Worm (Caenorhabditis elegans) whole organism, late embryonic: ENCODE measurements around the gene col-72.

Experiments
- C08G9.2 ChIP-seq: sonication (generic microtip); optimal IDR thresholded peaks from 2 replicates; lab custom pipeline; 2016; ENCODE audit warnings: mild to moderate bottlenecking, missing genetic modification characterization, moderate library complexity, missing compliant biosample characterization
- C38D4.7 ChIP-seq: fragments of 200-800 bp; sonication (Bioruptor generic); optimal IDR thresholded peaks from 2 replicates; lab custom pipeline; 2018; ENCODE audit warnings: mild to moderate bottlenecking, missing genetic modification characterization, moderate library complexity, missing compliant biosample characterization
- F13H6.1 ChIP-seq: sonication (generic microtip); optimal IDR thresholded peaks from 2 replicates; lab custom pipeline; 2016; ENCODE audit warnings: missing genetic modification characterization, missing compliant biosample characterization
- K09A11.1 ChIP-seq: sonication (generic microtip); optimal IDR thresholded peaks from 2 replicates; lab custom pipeline; 2017; ENCODE audit warnings: antibody characterized with exemption, mild to moderate bottlenecking, missing genetic modification characterization, missing compliant biosample characterization; ENCODE audit not compliant: insufficient read depth
- T23F11.4 ChIP-seq: fragments of 200-800 bp; sonication (Bioruptor generic); optimal IDR thresholded peaks from 2 replicates; lab custom pipeline; 2018; ENCODE audit warnings: mild to moderate bottlenecking, missing genetic modification characterization, missing compliant biosample characterization
- ahr-1 ChIP-seq: sonication (generic microtip); optimal IDR thresholded peaks from 2 replicates; lab custom pipeline; 2016; ENCODE audit warnings: missing genetic modification characterization, missing compliant biosample characterization
- ama-1 ChIP-seq: fragments of 150-350 bp; optimal IDR thresholded peaks from 2 replicates; lab custom pipeline; 2014
- ceh-14 ChIP-seq: sonication (generic microtip); optimal IDR thresholded peaks from 2 replicates; lab custom pipeline; 2016; ENCODE audit warnings: missing genotype, missing genetic modification characterization, missing compliant biosample characterization
- ceh-18 ChIP-seq: sonication (generic microtip); optimal IDR thresholded peaks from 2 replicates; lab custom pipeline; 2016; ENCODE audit warnings: missing genetic modification characterization, missing compliant biosample characterization
- ceh-19 ChIP-seq: fragments of 200-800 bp; sonication (Bioruptor generic); optimal IDR thresholded peaks from 2 replicates; lab custom pipeline; 2018; ENCODE audit warnings: mild to moderate bottlenecking, missing genetic modification characterization, missing compliant biosample characterization
- ceh-2 ChIP-seq: sonication (generic microtip); optimal IDR thresholded peaks from 2 replicates; lab custom pipeline; 2016; ENCODE audit warnings: missing genotype, missing genetic modification characterization, missing compliant biosample characterization
- ceh-22 ChIP-seq: sonication (generic microtip); optimal IDR thresholded peaks from 2 replicates; lab custom pipeline; 2017; ENCODE audit warnings: missing biosample characterization, missing genetic modification characterization
- ceh-24 ChIP-seq: sonication (generic microtip); optimal IDR thresholded peaks from 2 replicates; lab custom pipeline; 2016; ENCODE audit warnings: mild to moderate bottlenecking, missing genetic modification characterization, missing compliant biosample characterization
- ceh-30 ChIP-seq: fragments of 150-350 bp; optimal IDR thresholded peaks from 2 replicates; lab custom pipeline; 2014; ENCODE audit warnings: missing biosample characterization, missing genetic modification characterization
- ceh-31 ChIP-seq: sonication (generic microtip); optimal IDR thresholded peaks from 2 replicates; lab custom pipeline; 2016; ENCODE audit warnings: missing genetic modification characterization, missing compliant biosample characterization
- ceh-34 ChIP-seq: sonication (generic microtip); optimal IDR thresholded peaks from 2 replicates; lab custom pipeline; 2016; ENCODE audit warnings: mild to moderate bottlenecking, missing genetic modification characterization, missing compliant biosample characterization
- ceh-9 ChIP-seq: sonication (generic microtip); optimal IDR thresholded peaks from 2 replicates; lab custom pipeline; 2016; ENCODE audit warnings: mild to moderate bottlenecking, missing genetic modification characterization, inconsistent platforms, missing compliant biosample characterization
- che-1 ChIP-seq: sonication (generic microtip); optimal IDR thresholded peaks from 2 replicates; lab custom pipeline; 2016; ENCODE audit warnings: mild to moderate bottlenecking, missing genetic modification characterization, missing compliant biosample characterization
- elt-2 ChIP-seq: sonication (generic microtip); optimal IDR thresholded peaks from 2 replicates; lab custom pipeline; 2016; ENCODE audit warnings: missing genetic modification reagents, missing genetic modification characterization, missing compliant biosample characterization
- elt-4 ChIP-seq: sonication (generic microtip); optimal IDR thresholded peaks from 2 replicates; lab custom pipeline; 2016; ENCODE audit warnings: missing genetic modification characterization, missing compliant biosample characterization
- ets-4 ChIP-seq: sonication (generic microtip); optimal IDR thresholded peaks from 2 replicates; lab custom pipeline; 2016; ENCODE audit warnings: missing genetic modification characterization, missing compliant biosample characterization
- eyg-1 ChIP-seq: sonication (generic microtip); optimal IDR thresholded peaks from 2 replicates; lab custom pipeline; 2016; ENCODE audit warnings: missing genotype, missing genetic modification characterization, missing compliant biosample characterization
- fkh-10 ChIP-seq: fragments of 150-350 bp; optimal IDR thresholded peaks from 2 replicates; lab custom pipeline; 2014; ENCODE audit warnings: missing biosample characterization, missing genetic modification reagents, missing genetic modification characterization
- hlh-30 ChIP-seq: sonication (generic microtip); optimal IDR thresholded peaks from 2 replicates; lab custom pipeline; 2017; ENCODE audit warnings: antibody characterized with exemption, missing genetic modification characterization, missing compliant biosample characterization; ENCODE audit not compliant: insufficient read depth
- hlh-6 ChIP-seq: sonication (generic microtip); optimal IDR thresholded peaks from 2 replicates; lab custom pipeline; 2016; ENCODE audit warnings: missing genotype, missing genetic modification characterization, missing compliant biosample characterization
- hlh-8 ChIP-seq: sonication (generic microtip); optimal IDR thresholded peaks from 2 replicates; lab custom pipeline; 2016; ENCODE audit warnings: missing genotype, missing genetic modification characterization, missing compliant biosample characterization
- lim-6 ChIP-seq: sonication (generic microtip); optimal IDR thresholded peaks from 2 replicates; lab custom pipeline; 2016; ENCODE audit warnings: missing genetic modification characterization, missing compliant biosample characterization
- mec-3 ChIP-seq: sonication (generic microtip); optimal IDR thresholded peaks from 2 replicates; lab custom pipeline; 2016; ENCODE audit warnings: borderline replicate concordance, missing genetic modification characterization, missing compliant biosample characterization
- nfya-1 ChIP-seq: sonication (generic microtip); optimal IDR thresholded peaks from 2 replicates; lab custom pipeline; 2017; ENCODE audit warnings: missing genetic modification characterization, mild to moderate bottlenecking, missing compliant biosample characterization, antibody characterized with exemption, moderate library complexity
- nhr-11 ChIP-seq: fragments of 150-350 bp; optimal IDR thresholded peaks from 2 replicates; lab custom pipeline; 2014; ENCODE audit warnings: missing biosample characterization, missing genetic modification characterization
- nhr-232 ChIP-seq: sonication (generic microtip); optimal IDR thresholded peaks from 2 replicates; lab custom pipeline; 2016; ENCODE audit warnings: missing genetic modification characterization, missing compliant biosample characterization
- odd-2 ChIP-seq: sonication (generic microtip); optimal IDR thresholded peaks from 2 replicates; lab custom pipeline; 2017; ENCODE audit warnings: antibody characterized with exemption, mild to moderate bottlenecking, missing genetic modification characterization, missing compliant biosample characterization
- pag-3 ChIP-seq: sonication (generic microtip); optimal IDR thresholded peaks from 2 replicates; lab custom pipeline; 2016; ENCODE audit warnings: missing compliant biosample characterization, missing genetic modification characterization, borderline replicate concordance
- pha-4 ChIP-seq: fragments of 150-350 bp; optimal IDR thresholded peaks from 2 replicates; lab custom pipeline; 2018; ENCODE audit warnings: missing biosample characterization, missing genetic modification reagents, missing genetic modification characterization
- pqm-1 ChIP-seq: sonication (generic microtip); optimal IDR thresholded peaks from 2 replicates; lab custom pipeline; 2016; ENCODE audit warnings: missing genetic modification characterization, missing compliant biosample characterization
- sox-2 ChIP-seq: fragments of 200-800 bp; sonication (Bioruptor generic); IDR thresholded peaks from 2 replicates; pipeline ENCODE4 v1.3.6; 2022; ENCODE audit warnings: missing genetic modification reagents, missing genetic modification characterization, missing compliant biosample characterization
- sox-4 ChIP-seq: sonication (generic microtip); optimal IDR thresholded peaks from 2 replicates; lab custom pipeline; 2017; ENCODE audit warnings: mild to moderate bottlenecking, missing genetic modification characterization, inconsistent platforms, missing compliant biosample characterization
- syd-9 ChIP-seq: sonication (generic microtip); optimal IDR thresholded peaks from 2 replicates; lab custom pipeline; 2016; ENCODE audit warnings: mild to moderate bottlenecking, missing genetic modification characterization, moderate library complexity, missing compliant biosample characterization
- tbx-2 ChIP-seq: sonication (generic microtip); optimal IDR thresholded peaks from 2 replicates; lab custom pipeline; 2016; ENCODE audit warnings: missing genetic modification characterization, missing compliant biosample characterization
- tbx-7 ChIP-seq: sonication (generic microtip); optimal IDR thresholded peaks from 2 replicates; lab custom pipeline; 2016; ENCODE audit warnings: missing genotype, missing genetic modification characterization, missing compliant biosample characterization
- ttx-3 ChIP-seq: sonication (generic microtip); optimal IDR thresholded peaks from 2 replicates; lab custom pipeline; 2016; ENCODE audit warnings: missing genetic modification reagents, missing genetic modification characterization, missing compliant biosample characterization
- unc-3 ChIP-seq, 2 experiments: fragments of 200-800 bp in 1 of 2; sonication (Bioruptor generic) in 1 of 2; sonication (generic microtip) in 1 of 2; conservative IDR thresholded peaks in 1 of 2; optimal IDR thresholded peaks in 1 of 2; 2 replicates each; pipeline versions ENCODE4 v1.3.6 to Lab custom; 2016 to 2022; ENCODE audit warnings: missing compliant biosample characterization in 2 of 2, missing genetic modification characterization in 2 of 2, missing genetic modification reagents in 1 of 2
- unc-42 ChIP-seq: sonication (generic microtip); optimal IDR thresholded peaks from 2 replicates; lab custom pipeline; 2016; ENCODE audit warnings: missing genotype, missing genetic modification characterization, missing compliant biosample characterization
- unc-55 ChIP-seq: sonication (generic microtip); optimal IDR thresholded peaks from 2 replicates; lab custom pipeline; 2017; ENCODE audit warnings: missing biosample characterization, missing genetic modification reagents, missing genetic modification characterization
- unc-86 ChIP-seq: sonication (generic microtip); optimal IDR thresholded peaks from 2 replicates; lab custom pipeline; 2016; ENCODE audit warnings: missing genetic modification characterization, missing compliant biosample characterization

The col-72 gene

ce11 chrII:3527460-3527859 is 3.5 kb upstream of the col-72 start:
- TF ChIP-seq ceh-2 (no peak), ahr-1 (tag; lab: Kevin White, UChicago) (no peak), ceh-14 (tag; lab: Kevin White, UChicago) (peak; percentile 67), lim-6 (peak; percentile 17)

DNA sequence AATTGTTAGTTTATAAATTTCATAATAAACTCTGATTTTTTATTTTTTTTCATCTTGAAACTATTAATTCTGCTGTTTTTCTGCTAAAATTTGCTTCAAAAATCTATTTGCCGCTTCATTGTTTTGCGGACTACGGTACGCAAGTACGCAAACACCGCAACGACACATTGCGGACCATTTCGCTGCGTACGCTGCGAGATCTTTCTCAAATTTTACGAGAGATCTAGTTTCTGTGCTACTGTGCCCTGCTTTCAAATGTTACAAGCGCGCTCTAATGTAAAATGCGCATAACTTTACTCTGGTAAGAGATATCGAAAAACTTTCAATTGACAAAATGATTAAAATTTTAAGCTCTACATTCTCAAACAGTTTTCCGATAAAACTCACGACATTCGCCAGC is 450 bp downstream of the col-72 start:
- TF ChIP-seq sox-2 (GFP tag; lab: Robert Waterston, UW) = peak; percentile 41; the same call in 1 of the 2 replicates
- TF ChIP-seq ceh-34 (tag; lab: Kevin White, UChicago) = peak; percentile 81
- peak; percentile 18 for TF ChIP-seq tbx-2 (tag; lab: Kevin White, UChicago)
- TF ChIP-seq nfya-1 (tag; lab: Kevin White, UChicago) = peak; percentile 50
- peak; percentile 13 for TF ChIP-seq ceh-31 (tag; lab: Kevin White, UChicago)
- TF ChIP-seq unc-42 = peak; percentile 27
- peak; percentile 41 for TF ChIP-seq ceh-18 (tag; lab: Kevin White, UChicago)

ce11 chrII:3520988-3521850 is 2.8 kb downstream of the col-72 start, which contains the start of gene W09G10.9:
W09G10.9 (plus strand) TSS chrII:3521800.
- peak; percentile 90 for TF ChIP-seq unc-3 (GFP tag; conservative IDR thresholded peaks at IDR 0.05; lab: Robert Waterston, UW)
- TF ChIP-seq unc-3 (tag; optimal IDR thresholded peaks at IDR 0.05; lab: Kevin White, UChicago) = peak; percentile 71
- TF ChIP-seq ceh-24 (tag; lab: Kevin White, UChicago) = no peak
- peak; percentile 84 for TF ChIP-seq elt-2 (tag; lab: Kevin White, UChicago)
- no peak for TF ChIP-seq tbx-7 (tag; lab: Kevin White, UChicago)
- TF ChIP-seq T23F11.4 (GFP tag; lab: Kevin White, UChicago) = peak; percentile 56
- TF ChIP-seq elt-4 = no peak
- no peak for TF ChIP-seq pqm-1
- TF ChIP-seq K09A11.1 = peak; percentile 26
- peak; percentile 63 for TF ChIP-seq C38D4.7 (GFP tag; lab: Kevin White, UChicago)
- TF ChIP-seq syd-9 (tag; lab: Kevin White, UChicago) = no peak
- TF ChIP-seq ceh-22 (tag; lab: Kevin White, UChicago) = peak; percentile 59
- TF ChIP-seq nhr-11 (tag; lab: Kevin White, UChicago) = no peak
- no peak for TF ChIP-seq hlh-8 (tag; lab: Kevin White, UChicago)
- peak; percentile 80 for TF ChIP-seq tbx-2 (tag; lab: Kevin White, UChicago)
- peak; percentile 62 for TF ChIP-seq ceh-34 (tag; lab: Kevin White, UChicago)
- no peak for TF ChIP-seq ets-4 (tag; lab: Kevin White, UChicago)
- TF ChIP-seq C08G9.2 (tag; lab: Kevin White, UChicago) = peak; percentile 4
- peak; percentile 49 for TF ChIP-seq eyg-1
- TF ChIP-seq unc-55 (GFP tag; lab: Kevin White, UChicago) = no peak
- TF ChIP-seq F13H6.1 (tag; lab: Kevin White, UChicago) = no peak
- TF ChIP-seq unc-86 (tag; lab: Kevin White, UChicago) = peak; percentile 75
- TF ChIP-seq fkh-10 (GFP tag; lab: Kevin White, UChicago) = no peak
- peak; percentile 5 for TF ChIP-seq hlh-30 (tag; lab: Kevin White, UChicago)
- TF ChIP-seq ceh-19 (GFP tag; lab: Kevin White, UChicago) = peak; percentile 77
- TF ChIP-seq ttx-3 (tag; lab: Kevin White, UChicago) = peak; percentile 68
- peak; percentile 57 for TF ChIP-seq nfya-1 (tag; lab: Kevin White, UChicago)
- peak; percentile 74 for TF ChIP-seq che-1
- TF ChIP-seq pha-4 = no peak
- TF ChIP-seq mec-3 (tag; lab: Kevin White, UChicago) = no peak
- TF ChIP-seq unc-42 = no peak
- TF ChIP-seq nhr-232 (tag; lab: Kevin White, UChicago) = peak; percentile 65
- no peak for TF ChIP-seq ceh-30
- TF ChIP-seq sox-2 (GFP tag; lab: Robert Waterston, UW) = peak; percentile 88
- TF ChIP-seq ahr-1 (tag; lab: Kevin White, UChicago) = peak; percentile 46
- TF ChIP-seq ceh-18 (tag; lab: Kevin White, UChicago) = peak; percentile 73
- peak; percentile 6 for TF ChIP-seq ceh-9 (tag; lab: Kevin White, UChicago)
- TF ChIP-seq pag-3 (tag; lab: Kevin White, UChicago) = no peak
- TF ChIP-seq odd-2 (tag; lab: Kevin White, UChicago) = no peak
- peak; percentile 80 for TF ChIP-seq sox-4
- no peak for TF ChIP-seq ama-1
- TF ChIP-seq hlh-6 (tag; lab: Kevin White, UChicago) = peak; percentile 77
